Fruit fly (Drosophila melanogaster) whole organism, embryonic: Measurements from ENCODE around the gene CG7924.

Experiments
- ATbp ChIP-seq: fragments of 200-800 bp; sonication (Bioruptor generic); optimal IDR thresholded peaks from 2 replicates; lab custom pipeline; 2017; ENCODE audit warnings: missing biosample characterization, mild to moderate bottlenecking, missing genetic modification characterization, missing genetic modification reagents
- Atf3 ChIP-seq: fragments of 200-800 bp; sonication (Bioruptor generic); optimal IDR thresholded peaks from 3 replicates; lab custom pipeline; 2016; ENCODE audit warnings: missing biosample characterization, missing genetic modification characterization
- CG11696 ChIP-seq: fragments of 200-800 bp; sonication (Bioruptor generic); IDR thresholded peaks from 2 replicates; pipeline ENCODE4 v1.3.6; 2022; ENCODE audit warnings: missing biosample characterization, missing genetic modification characterization
- CG16779 ChIP-seq: fragments of 200-800 bp; sonication (Bioruptor generic); IDR thresholded peaks from 2 replicates; pipeline ENCODE4 v1.3.6; 2022; ENCODE audit warnings: missing biosample characterization, missing genetic modification characterization
- CG16813 ChIP-seq: fragments of 200-800 bp; sonication (Bioruptor generic); IDR thresholded peaks from 3 replicates; pipeline ENCODE4 v1.3.6; 2022; ENCODE audit warnings: missing biosample characterization, missing genetic modification characterization; ENCODE audit not compliant: partially characterized antibody
- CG17829 ChIP-seq: fragments of 200-800 bp; optimal IDR thresholded peaks from 2 replicates; lab custom pipeline; 2019; ENCODE audit warnings: missing biosample characterization, mild to moderate bottlenecking, missing genetic modification characterization, moderate library complexity
- CG18011 ChIP-seq: fragments of 200-800 bp; sonication (Bioruptor generic); optimal IDR thresholded peaks from 2 replicates; lab custom pipeline; 2017; ENCODE audit warnings: missing biosample characterization, missing genetic modification characterization, mild to moderate bottlenecking, moderate library complexity, missing genotype
- CG2199 ChIP-seq: fragments of 200-800 bp; sonication (Bioruptor generic); IDR thresholded peaks from 3 replicates; pipeline ENCODE4 v1.3.6; 2022; ENCODE audit warnings: missing biosample characterization, missing genetic modification characterization
- CG2202 ChIP-seq: fragments of 200-800 bp; sonication (Bioruptor generic); optimal IDR thresholded peaks from 2 replicates; lab custom pipeline; 2018; ENCODE audit warnings: missing biosample characterization, mild to moderate bottlenecking, missing genetic modification characterization
- CG2678 ChIP-seq: fragments of 200-800 bp; sonication (Bioruptor generic); optimal IDR thresholded peaks from 3 replicates; lab custom pipeline; 2019; ENCODE audit warnings: missing biosample characterization, mild to moderate bottlenecking, missing genetic modification characterization, moderate library complexity
- CG30403 ChIP-seq: fragments of 200-800 bp; sonication (Bioruptor generic); optimal IDR thresholded peaks from 3 replicates; lab custom pipeline; 2016; ENCODE audit warnings: missing biosample characterization, missing genetic modification characterization
- CG3065 ChIP-seq: fragments of 200-800 bp; sonication (Bioruptor generic); optimal IDR thresholded peaks from 2 replicates; lab custom pipeline; 2016; ENCODE audit warnings: missing biosample characterization, missing genetic modification characterization
- CG32532 ChIP-seq: fragments of 200-800 bp; sonication (Bioruptor generic); IDR thresholded peaks from 2 replicates; pipeline ENCODE4 v1.3.6; 2022; ENCODE audit warnings: missing biosample characterization, missing genetic modification characterization
- CG32767 ChIP-seq: fragments of 200-800 bp; sonication (Bioruptor generic); IDR thresholded peaks from 2 replicates; pipeline ENCODE4 v1.3.6; 2022; ENCODE audit warnings: missing biosample characterization, missing genetic modification characterization
- CG42726 ChIP-seq: fragments of 200-800 bp; sonication (Bioruptor generic); IDR thresholded peaks from 2 replicates; pipeline ENCODE4 v1.3.6; 2022; ENCODE audit warnings: missing biosample characterization, missing genetic modification characterization; ENCODE audit not compliant: partially characterized antibody
- CG4854 ChIP-seq: fragments of 200-800 bp; sonication (Bioruptor generic); optimal IDR thresholded peaks from 2 replicates; lab custom pipeline; 2016; ENCODE audit warnings: missing biosample characterization, missing genetic modification characterization, inconsistent platforms
- CG5245 ChIP-seq: fragments of 200-800 bp; sonication (Bioruptor generic); optimal IDR thresholded peaks from 3 replicates; lab custom pipeline; 2016; ENCODE audit warnings: missing biosample characterization, missing genetic modification characterization
- CG5953 ChIP-seq: fragments of 200-800 bp; sonication (Bioruptor generic); IDR thresholded peaks from 2 replicates; pipeline ENCODE4 v1.3.6; 2022; ENCODE audit warnings: missing biosample characterization, missing genetic modification characterization
- CG6254 ChIP-seq: fragments of 200-800 bp; sonication (Bioruptor generic); optimal IDR thresholded peaks from 3 replicates; lab custom pipeline; 2017; ENCODE audit warnings: mild to moderate bottlenecking, missing biosample characterization, missing genetic modification reagents, missing genetic modification characterization
- CG8089 ChIP-seq: fragments of 200-800 bp; sonication (Bioruptor generic); optimal IDR thresholded peaks from 3 replicates; lab custom pipeline; 2016; ENCODE audit warnings: missing biosample characterization, missing genetic modification characterization
- CG8281 ChIP-seq: fragments of 200-800 bp; sonication (Bioruptor generic); optimal IDR thresholded peaks from 2 replicates; lab custom pipeline; 2018; ENCODE audit warnings: missing biosample characterization, mild to moderate bottlenecking, missing genetic modification characterization, moderate library complexity
- CG8359 ChIP-seq: fragments of 200-800 bp; sonication (Bioruptor generic); optimal IDR thresholded peaks from 2 replicates; lab custom pipeline; 2017; ENCODE audit warnings: missing biosample characterization, mild to moderate bottlenecking, missing genetic modification characterization, borderline replicate concordance
- CG9876 ChIP-seq: fragments of 200-800 bp; sonication (Bioruptor generic); optimal IDR thresholded peaks from 2 replicates; lab custom pipeline; 2016; ENCODE audit warnings: missing biosample characterization, missing genetic modification characterization
- CrebB ChIP-seq: fragments of 200-800 bp; sonication (Bioruptor generic); optimal IDR thresholded peaks from 3 replicates; lab custom pipeline; 2018; ENCODE audit warnings: missing biosample characterization, mild to moderate bottlenecking, missing genetic modification characterization
- D19A ChIP-seq: fragments of 200-800 bp; optimal IDR thresholded peaks from 3 replicates; lab custom pipeline; 2019; ENCODE audit warnings: missing biosample characterization, mild to moderate bottlenecking, missing genetic modification characterization, moderate library complexity
- Dad ChIP-seq: fragments of 200-800 bp; sonication (Bioruptor generic); optimal IDR thresholded peaks from 3 replicates; lab custom pipeline; 2016; ENCODE audit warnings: missing biosample characterization, missing genetic modification characterization
- Elba2 ChIP-seq: fragments of 200-800 bp; sonication (Bioruptor generic); optimal IDR thresholded peaks from 3 replicates; lab custom pipeline; 2016; ENCODE audit warnings: missing biosample characterization, missing genetic modification characterization
- H15 ChIP-seq: fragments of 200-800 bp; sonication (Bioruptor generic); IDR thresholded peaks from 3 replicates; pipeline ENCODE4 v1.3.6; 2022; ENCODE audit warnings: missing biosample characterization, missing genetic modification characterization
- H2.0 ChIP-seq: fragments of 200-800 bp; sonication (Bioruptor generic); IDR thresholded peaks from 2 replicates; pipeline ENCODE4 v1.3.6; 2022; ENCODE audit warnings: missing biosample characterization, missing genetic modification characterization
- HLH4C ChIP-seq: fragments of 200-800 bp; sonication (Bioruptor generic); IDR thresholded peaks from 3 replicates; pipeline ENCODE4 v1.3.6; 2022; ENCODE audit warnings: missing biosample characterization, missing genetic modification characterization; ENCODE audit not compliant: partially characterized antibody
- Jarid2 ChIP-seq: fragments of 200-800 bp; sonication (Bioruptor generic); optimal IDR thresholded peaks from 3 replicates; lab custom pipeline; 2017; ENCODE audit warnings: mild to moderate bottlenecking, missing biosample characterization, missing genetic modification reagents, missing genetic modification characterization
- MTF-1 ChIP-seq: fragments of 200-800 bp; sonication (Bioruptor generic); optimal IDR thresholded peaks from 2 replicates; lab custom pipeline; 2018; ENCODE audit warnings: missing biosample characterization, mild to moderate bottlenecking, missing genetic modification characterization, borderline replicate concordance
- Mad ChIP-seq: fragments of 200-800 bp; sonication (Bioruptor generic); optimal IDR thresholded peaks from 2 replicates; lab custom pipeline; 2016; ENCODE audit warnings: missing biosample characterization, missing genetic modification characterization
- Max ChIP-seq: fragments of 200-800 bp; sonication (Bioruptor generic); optimal IDR thresholded peaks from 2 replicates; lab custom pipeline; 2016; ENCODE audit warnings: missing biosample characterization, mild to moderate bottlenecking, missing genetic modification characterization
- Meics ChIP-seq: fragments of 200-800 bp; sonication (Bioruptor generic); optimal IDR thresholded peaks from 2 replicates; lab custom pipeline; 2017; ENCODE audit warnings: missing biosample characterization, mild to moderate bottlenecking, missing genetic modification characterization
- NfI ChIP-seq: fragments of 200-800 bp; sonication (Bioruptor generic); optimal IDR thresholded peaks from 3 replicates; lab custom pipeline; 2018; ENCODE audit warnings: missing biosample characterization, mild to moderate bottlenecking, missing genetic modification characterization, moderate library complexity
- Optix ChIP-seq: fragments of 200-800 bp; sonication (Bioruptor generic); IDR thresholded peaks from 3 replicates; pipeline ENCODE4 v1.3.6; 2022; ENCODE audit warnings: missing biosample characterization, missing genetic modification characterization
- Ptx1 ChIP-seq: fragments of 200-800 bp; sonication (Bioruptor generic); IDR thresholded peaks from 2 replicates; pipeline ENCODE4 v1.3.6; 2022; ENCODE audit warnings: missing biosample characterization, missing genetic modification characterization
- Six4 ChIP-seq: fragments of 200-800 bp; sonication (Bioruptor generic); optimal IDR thresholded peaks from 2 replicates; lab custom pipeline; 2016; ENCODE audit warnings: missing biosample characterization, missing genetic modification characterization
- Taf1 ChIP-seq: fragments of 200-800 bp; sonication (Bioruptor generic); IDR thresholded peaks from 2 replicates; pipeline ENCODE4 v1.3.6; 2022; ENCODE audit warnings: missing biosample characterization, missing genetic modification characterization
- Xrp1 ChIP-seq: fragments of 200-800 bp; sonication (Bioruptor generic); IDR thresholded peaks from 2 replicates; pipeline ENCODE4 v1.3.6; 2022; ENCODE audit warnings: missing biosample characterization, missing genetic modification characterization
- ase ChIP-seq: fragments of 200-800 bp; sonication (Bioruptor generic); IDR thresholded peaks from 3 replicates; pipeline ENCODE4 v1.3.6; 2022; ENCODE audit warnings: missing biosample characterization, missing genetic modification characterization
- crol ChIP-seq: fragments of 200-800 bp; sonication (Bioruptor generic); IDR thresholded peaks from 2 replicates; pipeline ENCODE4 v1.3.6; 2022; ENCODE audit warnings: missing biosample characterization, missing genetic modification characterization
- gsb ChIP-seq: fragments of 200-800 bp; sonication (Bioruptor generic); IDR thresholded peaks from 2 replicates; pipeline ENCODE4 v1.3.6; 2022; ENCODE audit warnings: missing biosample characterization, missing genetic modification characterization
- ham ChIP-seq: fragments of 200-800 bp; sonication (Bioruptor generic); IDR thresholded peaks from 2 replicates; pipeline ENCODE4 v1.3.6; 2022; ENCODE audit warnings: missing biosample characterization, missing genetic modification characterization
- lbe ChIP-seq: fragments of 200-800 bp; sonication (Bioruptor generic); optimal IDR thresholded peaks from 2 replicates; lab custom pipeline; 2016; ENCODE audit warnings: missing biosample characterization, mild to moderate bottlenecking, missing genetic modification characterization
- otp ChIP-seq: fragments of 200-800 bp; sonication (Bioruptor generic); IDR thresholded peaks from 3 replicates; pipeline ENCODE4, ENCODE4 v1.3.6; 2022; ENCODE audit warnings: missing biosample characterization, missing genetic modification characterization
- slp2 ChIP-seq: fragments of 200-800 bp; sonication (Bioruptor generic); optimal IDR thresholded peaks from 2 replicates; lab custom pipeline; 2016; ENCODE audit warnings: missing biosample characterization, missing genetic modification characterization
- tap ChIP-seq: fragments of 200-800 bp; optimal IDR thresholded peaks from 3 replicates; lab custom pipeline; 2019; ENCODE audit warnings: missing biosample characterization, mild to moderate bottlenecking, missing genetic modification characterization, moderate library complexity
- z ChIP-seq: fragments of 200-800 bp; sonication (Bioruptor generic); IDR thresholded peaks from 3 replicates; pipeline ENCODE4 v1.3.6; 2022; ENCODE audit warnings: missing biosample characterization, missing genetic modification characterization

The CG7924 gene

DNA sequence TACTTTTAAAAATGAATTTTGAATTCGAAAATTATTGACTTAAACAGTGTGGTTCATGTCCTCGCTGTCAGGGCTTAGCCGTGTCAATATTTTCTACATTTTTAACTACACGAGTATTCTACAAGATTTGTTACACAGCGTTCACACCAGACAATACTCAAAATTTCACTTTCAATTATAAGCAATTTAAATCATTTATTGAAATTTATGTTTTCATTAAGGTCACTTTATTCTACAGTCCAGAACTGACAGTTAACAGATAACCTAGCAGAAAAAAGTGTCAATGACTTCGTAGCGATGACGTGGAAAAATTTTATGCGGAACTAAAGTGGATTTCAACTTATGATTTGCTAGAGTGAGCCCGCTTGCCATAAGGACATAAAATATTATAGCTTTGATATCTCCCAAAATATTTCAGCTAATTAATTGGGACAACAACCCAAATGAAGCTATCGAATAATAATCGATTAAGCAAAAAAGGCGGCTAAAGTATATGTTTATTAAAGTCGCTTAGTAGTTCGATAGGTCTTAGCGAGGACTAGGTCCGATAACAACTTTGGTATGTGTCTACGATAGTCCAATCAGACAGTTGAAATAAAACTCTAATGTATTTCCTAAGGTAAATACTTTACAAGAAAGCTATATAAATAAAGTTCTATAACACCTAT is 43.2 kb upstream of the CG7924 start (continued):
- TF ChIP-seq MTF-1: peak; percentile 36
- TF ChIP-seq z (GFP tag; lab: Robert Waterston, UW): no peak
- no peak for TF ChIP-seq ATbp (GFP tag; lab: Kevin White, UChicago)
- no peak for TF ChIP-seq CG30403
- no peak for TF ChIP-seq Mad
- TF ChIP-seq CG18011 (GFP tag; lab: Kevin White, UChicago): no peak
- TF ChIP-seq CG8089: peak; percentile 5
- peak; percentile 3 for TF ChIP-seq CG5245 (GFP tag; lab: Kevin White, UChicago)
- TF ChIP-seq Atf3: no peak
- TF ChIP-seq CG8281 (tag; lab: Kevin White, UChicago): no peak
- peak; percentile 60; the same call in 1 of the 3 replicates for TF ChIP-seq otp (GFP tag; lab: Robert Waterston, UW)
- TF ChIP-seq CG6254 (GFP tag; lab: Kevin White, UChicago): peak; percentile 6
- peak; percentile 77 for TF ChIP-seq CG5953 (GFP tag; lab: Robert Waterston, UW)
- no peak for TF ChIP-seq lbe (GFP tag; lab: Kevin White, UChicago)
- TF ChIP-seq HLH4C (GFP tag; lab: Robert Waterston, UW): peak; percentile 69
- no peak for TF ChIP-seq CG2202
- TF ChIP-seq CG11696 (GFP tag; lab: Robert Waterston, UW): no peak; the same call in 1 of the 2 replicates
- peak; percentile 50 for TF ChIP-seq Max (GFP tag; lab: Kevin White, UChicago)
- peak; percentile 75; the same call in 2 of the 3 replicates for TF ChIP-seq ase (GFP tag; lab: Robert Waterston, UW)
- TF ChIP-seq Meics (GFP tag; lab: Kevin White, UChicago): peak; percentile 47
- 0 out of 3 replicates have a peak, but pooled peaks have one; percentile 23 for TF ChIP-seq H15 (GFP tag; lab: Robert Waterston, UW)
- peak; percentile 80 for TF ChIP-seq H2.0 (GFP tag; lab: Robert Waterston, UW)
- TF ChIP-seq CrebB (tag; lab: Kevin White, UChicago): no peak
- peak; percentile 43; the same call in 1 of the 2 replicates for TF ChIP-seq CG42726 (GFP tag; lab: Robert Waterston, UW)
- TF ChIP-seq Dad (GFP tag; lab: Kevin White, UChicago): no peak
- TF ChIP-seq NfI (GFP tag; lab: Kevin White, UChicago): peak; percentile 49
- TF ChIP-seq Ptx1 (GFP tag; lab: Robert Waterston, UW): peak; percentile 69; the same call in 1 of the 2 replicates
- no peak; the same call in 1 of the 3 replicates for TF ChIP-seq Optix
- no peak for TF ChIP-seq Six4 (GFP tag; lab: Kevin White, UChicago)
- TF ChIP-seq CG2199 (GFP tag; lab: Robert Waterston, UW): peak; percentile 50; the same call in 1 of the 3 replicates
- peak; percentile 0 for TF ChIP-seq CG2678 (tag; lab: Kevin White, UChicago)
- TF ChIP-seq Jarid2: no peak
- TF ChIP-seq Xrp1 (GFP tag; lab: Robert Waterston, UW): peak; percentile 74
- TF ChIP-seq Taf1 (GFP tag; lab: Robert Waterston, UW): no peak; the same call in 1 of the 2 replicates
- peak; percentile 51 for TF ChIP-seq tap
- TF ChIP-seq CG8359 (GFP tag; lab: Kevin White, UChicago): no peak
- TF ChIP-seq crol: no peak
- TF ChIP-seq CG32767 (GFP tag; lab: Robert Waterston, UW): peak; percentile 84
- TF ChIP-seq CG16779 (GFP tag; lab: Robert Waterston, UW): no peak
- no peak for TF ChIP-seq CG9876 (GFP tag; lab: Kevin White, UChicago)
- TF ChIP-seq gsb (GFP tag; lab: Robert Waterston, UW): no peak
- no peak; the same call in 1 of the 3 replicates for TF ChIP-seq CG16813 (GFP tag; lab: Robert Waterston, UW)
- no peak for TF ChIP-seq Elba2 (GFP tag; lab: Kevin White, UChicago)
- no peak for TF ChIP-seq slp2 (GFP tag; lab: Kevin White, UChicago)
- TF ChIP-seq ham: no peak
- no peak for TF ChIP-seq CG17829 (tag; lab: Kevin White, UChicago)
- no peak for TF ChIP-seq CG3065 (GFP tag; lab: Kevin White, UChicago)
- TF ChIP-seq CG32532 (GFP tag; lab: Robert Waterston, UW): peak; percentile 87
- TF ChIP-seq D19A (tag; lab: Kevin White, UChicago): no peak
- TF ChIP-seq CG4854 (GFP tag; lab: Kevin White, UChicago): no peak
